Worm (Caenorhabditis elegans): ENCODE results near the gene T05C12.9.

DNA sequence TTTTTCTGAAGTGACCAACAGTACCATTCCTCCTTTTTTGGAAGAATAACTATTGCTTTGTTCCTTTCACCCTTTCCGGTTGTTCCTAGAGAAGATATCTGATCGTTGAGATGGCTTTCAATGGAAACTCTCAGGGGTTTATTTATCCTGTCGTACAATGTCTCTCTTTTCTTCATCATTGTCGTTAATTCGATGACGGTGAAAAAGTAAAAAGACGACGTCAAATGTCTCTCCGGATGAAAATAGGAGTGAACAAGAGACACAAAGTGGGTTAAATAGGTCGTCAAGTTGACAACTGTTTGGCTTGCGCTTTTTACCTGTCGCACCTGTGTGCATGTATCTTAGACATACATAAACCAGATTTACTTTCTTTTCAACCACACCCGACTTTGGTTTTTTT, 896 bp upstream of the T05C12.9 start:
- TF ChIP-seq fkh-10 (GFP tag; optimal IDR thresholded peaks at IDR 0.05) (no peak), ceh-45 (GFP tag; IDR thresholded peaks at IDR 0.05) (no peak)
